Worm (Caenorhabditis elegans): ENCODE data around the gene kmo-1.
A peak's percentile ranks its signal among the peaks of the same experiment; 100 is the strongest.

DNA sequence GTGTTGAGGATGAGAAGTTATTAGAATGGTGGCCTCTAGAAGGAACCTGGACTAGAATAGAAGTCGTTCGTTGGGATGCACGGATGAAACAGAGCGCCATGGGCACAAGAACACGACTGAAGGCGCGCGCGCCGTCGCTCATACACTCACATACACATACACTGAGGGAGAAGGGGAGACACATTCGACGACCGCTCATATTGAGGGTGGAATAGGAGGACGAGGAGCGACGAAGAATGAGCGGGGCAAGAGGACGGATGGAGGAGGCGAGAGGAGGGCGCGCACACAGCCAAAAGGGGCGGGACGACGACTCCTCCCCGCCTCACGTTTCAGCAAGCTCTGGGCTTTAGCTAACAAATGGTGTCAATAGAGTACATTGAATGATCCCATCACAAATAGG, 31.5 kb downstream of the kmo-1 start:
- no peak for TF ChIP-seq ZK546.5 (tag; optimal IDR thresholded peaks at IDR 0.05)
- peak; percentile 18 for TF ChIP-seq spr-1 (tag; optimal IDR thresholded peaks at IDR 0.05)
- peak; percentile 31 for TF ChIP-seq hlh-30 (tag; optimal IDR thresholded peaks at IDR 0.05; ENCODE audit: insufficient read depth)
- TF ChIP-seq fos-1 (tag; optimal IDR thresholded peaks at IDR 0.05) = no peak
- no peak for TF ChIP-seq nhr-11 (tag; optimal IDR thresholded peaks at IDR 0.05)
- TF ChIP-seq R02D3.7 (tag; optimal IDR thresholded peaks at IDR 0.05) = no peak
